Worm (Caenorhabditis elegans) whole organism, L2 larva: ENCODE data around the gene F01D5.8.

Source experiments
- R02D3.7 ChIP-seq: fragments of 150-350 bp; optimal IDR thresholded peaks from 2 replicates; lab custom pipeline; 2014; ENCODE audit warnings: missing biosample characterization, missing genetic modification characterization
- ama-1 ChIP-seq: fragments of 150-350 bp; optimal IDR thresholded peaks from 2 replicates; lab custom pipeline; 2018; ENCODE audit warnings: inconsistent platforms
- blmp-1 ChIP-seq: sonication (generic microtip); optimal IDR thresholded peaks from 2 replicates; lab custom pipeline; 2017; ENCODE audit warnings: missing genetic modification characterization, mild to moderate bottlenecking, missing compliant biosample characterization, antibody characterized with exemption, moderate library complexity; ENCODE audit not compliant: insufficient read depth
- crh-2 ChIP-seq: sonication (generic microtip); optimal IDR thresholded peaks from 2 replicates; lab custom pipeline; 2017; ENCODE audit warnings: missing biosample characterization, missing genetic modification characterization
- lsy-2 ChIP-seq, 2 experiments: fragments of 150-350 bp in 1 of 2; sonication (generic microtip) in 1 of 2; optimal IDR thresholded peaks; 2 replicates each; lab custom pipeline; 2014 to 2017; ENCODE audit warnings: missing biosample characterization in 2 of 2, missing genetic modification characterization in 2 of 2
- nhr-11 ChIP-seq: fragments of 150-350 bp; optimal IDR thresholded peaks from 2 replicates; lab custom pipeline; 2014; ENCODE audit warnings: missing biosample characterization, missing genetic modification characterization
- nhr-23 ChIP-seq: fragments of 150-350 bp; optimal IDR thresholded peaks from 2 replicates; lab custom pipeline; 2014; ENCODE audit warnings: missing biosample characterization, missing genetic modification reagents, missing genetic modification characterization
- nhr-237 ChIP-seq: fragments of 150-350 bp; optimal IDR thresholded peaks from 2 replicates; lab custom pipeline; 2014; ENCODE audit warnings: missing biosample characterization, missing genetic modification characterization
- skn-1 ChIP-seq: sonication (generic microtip); optimal IDR thresholded peaks from 2 replicates; lab custom pipeline; 2017; ENCODE audit warnings: missing biosample characterization, missing genetic modification characterization
- unc-39 ChIP-seq: fragments of 150-350 bp; optimal IDR thresholded peaks from 2 replicates; lab custom pipeline; 2014; ENCODE audit warnings: missing biosample characterization, missing genetic modification characterization
- unc-55 ChIP-seq: fragments of 150-350 bp; sonication (generic microtip); optimal IDR thresholded peaks from 3 replicates; lab custom pipeline; 2014; ENCODE audit warnings: missing biosample characterization, missing genetic modification reagents, missing genetic modification characterization
- zag-1 ChIP-seq: fragments of 150-350 bp; optimal IDR thresholded peaks from 2 replicates; lab custom pipeline; 2014; ENCODE audit warnings: missing biosample characterization, missing genetic modification characterization

DNA sequence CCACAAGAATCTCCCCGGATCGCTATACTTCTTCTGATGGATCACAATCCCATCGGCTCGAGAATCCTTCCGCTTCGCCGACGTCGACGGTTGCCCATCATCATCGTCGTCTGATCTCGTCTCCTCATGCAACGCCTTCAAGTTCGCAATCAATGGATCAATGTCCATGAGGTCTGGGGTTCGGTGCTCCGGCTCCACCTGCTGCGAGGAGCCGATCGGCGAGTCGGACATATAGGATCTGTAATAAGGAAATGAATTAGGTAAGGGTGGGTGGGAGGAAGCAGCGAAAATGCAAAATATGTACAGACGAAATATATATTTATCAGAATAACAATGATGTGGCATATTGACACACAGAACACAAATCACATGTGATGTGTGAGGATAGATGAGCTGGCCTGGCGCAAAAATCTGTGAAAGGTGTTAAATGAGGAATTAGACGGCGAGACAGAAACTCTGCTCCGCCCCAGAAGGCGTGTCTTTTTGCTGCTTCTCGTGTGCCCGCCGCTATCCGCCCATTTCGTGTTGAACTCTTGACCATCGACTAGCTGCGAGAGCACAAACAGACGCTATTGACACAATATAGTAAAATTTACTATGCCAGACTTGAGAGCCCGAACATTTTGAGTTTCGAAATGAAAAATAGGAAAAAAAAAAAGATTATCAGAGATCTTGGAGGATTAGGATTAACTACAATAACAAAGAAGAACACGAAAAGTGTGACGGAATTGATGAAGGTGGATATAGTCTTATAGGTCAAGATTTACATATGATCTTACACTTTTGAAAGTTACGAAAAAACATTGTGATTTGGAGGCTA, 27.2 kb downstream of the F01D5.8 start:
- TF ChIP-seq zag-1 (no peak), R02D3.7 (tag; lab: Kevin White, UChicago) (no peak), nhr-237 (no peak), ama-1 (lab: Kevin White, UChicago) (no peak), unc-55 (GFP tag; lab: Kevin White, UChicago) (no peak), unc-39 (tag; lab: Kevin White, UChicago) (no peak), nhr-11 (tag; lab: Kevin White, UChicago) (no peak), nhr-23 (tag; lab: Kevin White, UChicago) (no peak), skn-1 (no peak), blmp-1 (tag; lab: Kevin White, UChicago) (no peak), lsy-2 (tag; optimal IDR thresholded peaks at IDR 0.05; lab: Kevin White, UChicago) (no peak), crh-2 (tag; lab: Kevin White, UChicago) (peak; percentile 26)
